Fruit fly (Drosophila melanogaster) whole organism, embryonic: ENCODE results near the gene Sr-CI.

Experiments
- B-H2 ChIP-seq: fragments of 200-800 bp; sonication (Bioruptor generic); optimal IDR thresholded peaks from 2 replicates; lab custom pipeline; 2018; ENCODE audit warnings: missing biosample characterization, mild to moderate bottlenecking, missing genetic modification characterization
- CG10979 ChIP-seq: fragments of 200-800 bp; sonication (Bioruptor generic); optimal IDR thresholded peaks from 2 replicates; lab custom pipeline; 2018; ENCODE audit warnings: missing biosample characterization, mild to moderate bottlenecking, missing genetic modification characterization, moderate library complexity
- CG11696 ChIP-seq: fragments of 200-800 bp; sonication (Bioruptor generic); IDR thresholded peaks from 2 replicates; pipeline ENCODE4 v1.3.6; 2022; ENCODE audit warnings: missing biosample characterization, missing genetic modification characterization
- CG12219 ChIP-seq: fragments of 200-800 bp; sonication (Bioruptor generic); optimal IDR thresholded peaks from 3 replicates; lab custom pipeline; 2018; ENCODE audit warnings: missing biosample characterization, mild to moderate bottlenecking, missing genetic modification characterization
- CG1233 ChIP-seq: fragments of 200-800 bp; sonication (Bioruptor generic); optimal IDR thresholded peaks from 4 replicates; lab custom pipeline; 2018; ENCODE audit warnings: missing biosample characterization, mild to moderate bottlenecking, missing genetic modification characterization
- CG14441 ChIP-seq: fragments of 200-800 bp; sonication (Bioruptor generic); IDR thresholded peaks from 2 replicates; pipeline ENCODE4 v1.3.6; 2022; ENCODE audit warnings: missing biosample characterization, missing genetic modification characterization
- CG15479 ChIP-seq: fragments of 200-800 bp; sonication (Bioruptor generic); optimal IDR thresholded peaks from 3 replicates; lab custom pipeline; 2019; ENCODE audit warnings: missing biosample characterization, mild to moderate bottlenecking, missing genetic modification characterization, moderate library complexity
- CG16863 ChIP-seq: fragments of 200-800 bp; sonication (Bioruptor generic); optimal IDR thresholded peaks from 3 replicates; lab custom pipeline; 2016; ENCODE audit warnings: missing biosample characterization, missing genetic modification characterization
- CG3065 ChIP-seq: fragments of 200-800 bp; sonication (Bioruptor generic); optimal IDR thresholded peaks from 2 replicates; lab custom pipeline; 2016; ENCODE audit warnings: missing biosample characterization, missing genetic modification characterization
- CG32532 ChIP-seq: fragments of 200-800 bp; sonication (Bioruptor generic); IDR thresholded peaks from 2 replicates; pipeline ENCODE4 v1.3.6; 2022; ENCODE audit warnings: missing biosample characterization, missing genetic modification characterization
- CG42726 ChIP-seq: fragments of 200-800 bp; sonication (Bioruptor generic); IDR thresholded peaks from 2 replicates; pipeline ENCODE4 v1.3.6; 2022; ENCODE audit warnings: missing biosample characterization, missing genetic modification characterization; ENCODE audit not compliant: partially characterized antibody
- CG43689 ChIP-seq: fragments of 200-800 bp; sonication (Bioruptor generic); IDR thresholded peaks from 2 replicates; pipeline ENCODE4 v1.3.6; 2022; ENCODE audit warnings: missing biosample characterization, missing genetic modification characterization
- CG5953 ChIP-seq: fragments of 200-800 bp; sonication (Bioruptor generic); IDR thresholded peaks from 2 replicates; pipeline ENCODE4 v1.3.6; 2022; ENCODE audit warnings: missing biosample characterization, missing genetic modification characterization
- CG6254 ChIP-seq: fragments of 200-800 bp; sonication (Bioruptor generic); optimal IDR thresholded peaks from 3 replicates; lab custom pipeline; 2017; ENCODE audit warnings: mild to moderate bottlenecking, missing biosample characterization, missing genetic modification reagents, missing genetic modification characterization
- CG6272 ChIP-seq: fragments of 200-800 bp; sonication (Bioruptor generic); IDR thresholded peaks from 2 replicates; pipeline ENCODE4 v1.3.6; 2022; ENCODE audit warnings: missing biosample characterization, missing genetic modification characterization
- CG7786 ChIP-seq: fragments of 200-800 bp; sonication (Bioruptor generic); optimal IDR thresholded peaks from 2 replicates; lab custom pipeline; 2016; ENCODE audit warnings: missing biosample characterization, missing genetic modification characterization
- CG7987 ChIP-seq: fragments of 200-800 bp; sonication (Bioruptor generic); optimal IDR thresholded peaks from 2 replicates; lab custom pipeline; 2018; ENCODE audit warnings: missing biosample characterization, mild to moderate bottlenecking, missing genetic modification characterization, moderate library complexity
- CG8089 ChIP-seq: fragments of 200-800 bp; sonication (Bioruptor generic); optimal IDR thresholded peaks from 3 replicates; lab custom pipeline; 2016; ENCODE audit warnings: missing biosample characterization, missing genetic modification characterization
- D19B ChIP-seq: fragments of 200-800 bp; sonication (Bioruptor generic); optimal IDR thresholded peaks from 2 replicates; lab custom pipeline; 2017; ENCODE audit warnings: missing biosample characterization, mild to moderate bottlenecking, missing genetic modification characterization
- Dll ChIP-seq: fragments of 200-800 bp; sonication (Bioruptor generic); IDR thresholded peaks from 4 replicates; pipeline ENCODE4 v1.3.6; 2022; ENCODE audit warnings: missing biosample characterization, missing genetic modification characterization; ENCODE audit not compliant: partially characterized antibody
- Hmx ChIP-seq: fragments of 200-800 bp; sonication (Bioruptor generic); optimal IDR thresholded peaks from 2 replicates; lab custom pipeline; 2016; ENCODE audit warnings: missing biosample characterization, missing genetic modification characterization
- Myb ChIP-seq: fragments of 200-800 bp; sonication (Bioruptor generic); optimal IDR thresholded peaks from 2 replicates; lab custom pipeline; 2016; ENCODE audit warnings: missing biosample characterization, missing genetic modification characterization
- Oaz ChIP-seq: fragments of 200-800 bp; sonication (Bioruptor generic); IDR thresholded peaks from 2 replicates; pipeline ENCODE4 v1.3.6; 2022; ENCODE audit warnings: missing biosample characterization, missing genetic modification characterization
- Oli ChIP-seq: fragments of 200-800 bp; sonication (Bioruptor generic); optimal IDR thresholded peaks from 2 replicates; lab custom pipeline; 2018; ENCODE audit warnings: missing biosample characterization, mild to moderate bottlenecking, missing genetic modification characterization, moderate library complexity
- Rfx ChIP-seq: fragments of 200-800 bp; sonication (Bioruptor generic); IDR thresholded peaks from 2 replicates; pipeline ENCODE4 v1.3.6; 2022; ENCODE audit warnings: missing biosample characterization, missing genetic modification characterization
- Spps ChIP-seq: fragments of 200-800 bp; sonication (Bioruptor generic); optimal IDR thresholded peaks from 2 replicates; lab custom pipeline; 2018; ENCODE audit warnings: missing biosample characterization, mild to moderate bottlenecking, missing genetic modification characterization
- Sry-β ChIP-seq: fragments of 200-800 bp; sonication (Bioruptor generic); optimal IDR thresholded peaks from 2 replicates; lab custom pipeline; 2018; ENCODE audit warnings: missing biosample characterization, mild to moderate bottlenecking, missing genetic modification characterization, moderate library complexity
- Trl ChIP-seq, 3 experiments: fragments of >200 bp in 2 of 3; fragments of 200-800 bp in 1 of 3; sonication (Bioruptor generic) in 1 of 3; optimal IDR thresholded peaks; 2 replicates in 1 of 3; 3 replicates in 2 of 3; lab custom pipeline; 2016 to 2017; ENCODE audit warnings: missing biosample characterization in 1 of 3, missing genetic modification characterization in 1 of 3
- ase ChIP-seq: fragments of 200-800 bp; sonication (Bioruptor generic); IDR thresholded peaks from 3 replicates; pipeline ENCODE4 v1.3.6; 2022; ENCODE audit warnings: missing biosample characterization, missing genetic modification characterization
- az2 ChIP-seq: fragments of 200-800 bp; sonication (Bioruptor generic); optimal IDR thresholded peaks from 3 replicates; lab custom pipeline; 2016; ENCODE audit warnings: missing biosample characterization, missing genetic modification characterization
- br ChIP-seq: fragments of >200 bp; optimal IDR thresholded peaks from 2 replicates; lab custom pipeline; 2017
- btn ChIP-seq: fragments of 200-800 bp; sonication (Bioruptor generic); optimal IDR thresholded peaks from 2 replicates; lab custom pipeline; 2016; ENCODE audit warnings: missing biosample characterization, missing genetic modification characterization
- caup ChIP-seq: fragments of 200-800 bp; sonication (Bioruptor generic); optimal IDR thresholded peaks from 3 replicates; lab custom pipeline; 2017; ENCODE audit warnings: missing biosample characterization, mild to moderate bottlenecking, missing genetic modification characterization, moderate library complexity; ENCODE audit not compliant: severe bottlenecking
- chm ChIP-seq: fragments of 200-800 bp; sonication (Bioruptor generic); IDR thresholded peaks from 2 replicates; pipeline ENCODE4 v1.3.6; 2022; ENCODE audit warnings: missing biosample characterization, missing genetic modification characterization
- ci ChIP-seq: fragments of 200-800 bp; sonication (Bioruptor generic); IDR thresholded peaks from 3 replicates; pipeline ENCODE4 v1.3.6; 2022; ENCODE audit warnings: missing biosample characterization, missing genetic modification characterization
- danr ChIP-seq: fragments of 200-800 bp; sonication (Bioruptor generic); IDR thresholded peaks from 2 replicates; pipeline ENCODE4 v1.3.6; 2022; ENCODE audit warnings: missing biosample characterization, missing genetic modification characterization
- en ChIP-seq: fragments of 200-800 bp; sonication (Bioruptor generic); optimal IDR thresholded peaks from 2 replicates; lab custom pipeline; 2016; ENCODE audit warnings: missing biosample characterization, missing genetic modification characterization
- fd3F ChIP-seq: fragments of 200-800 bp; sonication (Bioruptor generic); optimal IDR thresholded peaks from 2 replicates; lab custom pipeline; 2018; ENCODE audit warnings: missing biosample characterization, mild to moderate bottlenecking, missing genetic modification characterization, moderate library complexity
- gem ChIP-seq: fragments of 200-800 bp; sonication (Bioruptor generic); optimal IDR thresholded peaks from 2 replicates; lab custom pipeline; 2019; ENCODE audit warnings: missing biosample characterization, mild to moderate bottlenecking, missing genetic modification characterization, moderate library complexity
- gsb-n ChIP-seq: fragments of 200-800 bp; sonication (Bioruptor generic); optimal IDR thresholded peaks from 3 replicates; lab custom pipeline; 2018; ENCODE audit warnings: missing biosample characterization, mild to moderate bottlenecking, missing genetic modification characterization
- hbn ChIP-seq: fragments of 200-800 bp; sonication (Bioruptor generic); IDR thresholded peaks from 2 replicates; pipeline ENCODE4 v1.3.6; 2022; ENCODE audit warnings: missing biosample characterization, missing genetic modification characterization; ENCODE audit not compliant: partially characterized antibody
- kay ChIP-seq: fragments of 200-800 bp; sonication (Bioruptor generic); optimal IDR thresholded peaks from 2 replicates; lab custom pipeline; 2016; ENCODE audit warnings: missing biosample characterization, missing genetic modification characterization
- mirr ChIP-seq: fragments of 200-800 bp; sonication (Bioruptor generic); optimal IDR thresholded peaks from 3 replicates; lab custom pipeline; 2018; ENCODE audit warnings: missing biosample characterization, mild to moderate bottlenecking, missing genetic modification characterization
- nerfin-1 ChIP-seq: fragments of 200-800 bp; sonication (Bioruptor generic); optimal IDR thresholded peaks from 3 replicates; lab custom pipeline; 2019; ENCODE audit warnings: missing biosample characterization, mild to moderate bottlenecking, missing genetic modification characterization, moderate library complexity
- peb ChIP-seq: fragments of 200-800 bp; sonication (Bioruptor generic); IDR thresholded peaks from 2 replicates; pipeline ENCODE4 v1.3.6; 2022; ENCODE audit warnings: missing biosample characterization, missing genetic modification characterization
- pfk ChIP-seq: fragments of 200-800 bp; sonication (Bioruptor generic); optimal IDR thresholded peaks from 2 replicates; lab custom pipeline; 2018; ENCODE audit warnings: missing biosample characterization, mild to moderate bottlenecking, missing genetic modification characterization, moderate library complexity
- pros ChIP-seq: fragments of 200-800 bp; sonication (Bioruptor generic); optimal IDR thresholded peaks from 3 replicates; lab custom pipeline; 2019; ENCODE audit warnings: missing biosample characterization, mild to moderate bottlenecking, missing genetic modification characterization, moderate library complexity
- slbo ChIP-seq: fragments of 200-800 bp; sonication (Bioruptor generic); IDR thresholded peaks from 2 replicates; pipeline ENCODE4 v1.3.6; 2022; ENCODE audit warnings: missing biosample characterization, missing genetic modification characterization
- sqz ChIP-seq: fragments of 200-800 bp; sonication (Bioruptor generic); optimal IDR thresholded peaks from 3 replicates; lab custom pipeline; 2018; ENCODE audit warnings: missing biosample characterization, mild to moderate bottlenecking, missing genetic modification characterization
- ttk ChIP-seq: fragments of 200-800 bp; sonication (Bioruptor generic); IDR thresholded peaks from 2 replicates; pipeline ENCODE4 v2.1.2; 2022; ENCODE audit warnings: missing biosample characterization, missing genetic modification characterization

The Sr-CI gene

dm6 chr2L:4093728-4094324 is 27.7 kb upstream of the Sr-CI start (continued):
- TF ChIP-seq caup (GFP tag; lab: Kevin White, UChicago) (peak; percentile 62), hbn (GFP tag; lab: Robert Waterston, UW) (no peak), Trl (optimal IDR thresholded peaks at IDR 0.05; lab: Kevin White, UChicago) (no peak), Trl (GFP tag; optimal IDR thresholded peaks at IDR 0.05; lab: Kevin White, UChicago) (peak; percentile 60), Dll (GFP tag; lab: Robert Waterston, UW) (no peak), sqz (no peak), CG7786 (GFP tag; lab: Kevin White, UChicago) (peak; percentile 82), CG10979 (peak; percentile 81), Myb (GFP tag; lab: Kevin White, UChicago) (peak; percentile 40), B-H2 (GFP tag; lab: Kevin White, UChicago) (no peak), nerfin-1 (peak; percentile 13), Oli (tag; lab: Kevin White, UChicago) (peak; percentile 77), en (GFP tag; lab: Kevin White, UChicago) (peak; percentile 45), CG43689 (GFP tag; lab: Robert Waterston, UW) (peak; percentile 68), CG11696 (GFP tag; lab: Robert Waterston, UW) (peak; percentile 93), fd3F (GFP tag; lab: Kevin White, UChicago) (no peak), btn (GFP tag; lab: Kevin White, UChicago) (peak; percentile 52), peb (GFP tag; lab: Robert Waterston, UW) (peak; percentile 66), gsb-n (tag; lab: Kevin White, UChicago) (peak; percentile 63), chm (GFP tag; lab: Robert Waterston, UW) (peak; percentile 84), CG42726 (no peak), pfk (no peak), slbo (GFP tag; lab: Robert Waterston, UW) (peak; percentile 88), Rfx (GFP tag; lab: Robert Waterston, UW) (peak; percentile 85), danr (GFP tag; lab: Robert Waterston, UW) (peak; percentile 66), Sry-β (GFP tag; lab: Kevin White, UChicago) (no peak), ase (GFP tag; lab: Robert Waterston, UW) (peak; percentile 81), ttk (peak; percentile 69), CG6272 (GFP tag; lab: Robert Waterston, UW) (peak; percentile 56), CG32532 (GFP tag; lab: Robert Waterston, UW) (peak; percentile 85), CG8089 (GFP tag; lab: Kevin White, UChicago) (peak; percentile 64), CG3065 (GFP tag; lab: Kevin White, UChicago) (no peak), CG5953 (peak; percentile 83), CG6254 (GFP tag; lab: Kevin White, UChicago) (peak; percentile 68), CG7987 (GFP tag; lab: Kevin White, UChicago) (no peak), kay (GFP tag; lab: Kevin White, UChicago) (peak; percentile 35), az2 (GFP tag; lab: Kevin White, UChicago) (peak; percentile 76), pros (GFP tag; lab: Kevin White, UChicago) (no peak), mirr (GFP tag; lab: Kevin White, UChicago) (no peak), Spps (tag; lab: Kevin White, UChicago) (peak; percentile 60), CG16863 (peak; percentile 69), gem (tag; lab: Kevin White, UChicago) (peak; percentile 85), D19B (GFP tag; lab: Kevin White, UChicago) (no peak), CG15479 (GFP tag; lab: Kevin White, UChicago) (no peak), Hmx (GFP tag; lab: Kevin White, UChicago) (no peak), CG14441 (peak; percentile 85), CG1233 (GFP tag; lab: Kevin White, UChicago) (peak; percentile 60), CG12219 (GFP tag; lab: Kevin White, UChicago) (peak; percentile 73), ci (peak; percentile 94), Oaz (GFP tag; lab: Robert Waterston, UW) (peak; percentile 41; the same call in 1 of the 2 replicates), br (no peak)
